Fruit fly (Drosophila melanogaster) whole organism, embryonic: Measurements from ENCODE around the gene Adh.

ENCODE experiments used
- Abd-B ChIP-seq: fragments of 200-800 bp; sonication (Bioruptor generic); optimal IDR thresholded peaks from 2 replicates; lab custom pipeline; 2018; ENCODE audit warnings: missing biosample characterization, mild to moderate bottlenecking, missing genetic modification characterization, moderate library complexity
- Ada2b ChIP-seq: fragments of 200-800 bp; sonication (Bioruptor generic); IDR thresholded peaks from 2 replicates; pipeline ENCODE4 v1.3.6; 2022; ENCODE audit warnings: missing biosample characterization, missing genetic modification characterization
- Atf6 ChIP-seq: fragments of 200-800 bp; sonication (Bioruptor generic); IDR thresholded peaks from 2 replicates; pipeline ENCODE4 v1.3.6; 2022; ENCODE audit warnings: missing biosample characterization, missing genetic modification characterization
- Bteb2 ChIP-seq: fragments of 200-800 bp; sonication (Bioruptor generic); optimal IDR thresholded peaks from 2 replicates; lab custom pipeline; 2016; ENCODE audit warnings: missing biosample characterization, missing genetic modification characterization
- CG10267 ChIP-seq: fragments of 200-800 bp; sonication (Bioruptor generic); optimal IDR thresholded peaks from 2 replicates; lab custom pipeline; 2018; ENCODE audit warnings: missing biosample characterization, mild to moderate bottlenecking, missing genetic modification characterization, moderate library complexity
- CG11093 ChIP-seq: fragments of 200-800 bp; sonication (Bioruptor generic); IDR thresholded peaks from 3 replicates; pipeline ENCODE4 v1.3.6; 2022; ENCODE audit warnings: missing biosample characterization, missing genetic modification characterization
- CG11504 ChIP-seq: fragments of 200-800 bp; sonication (Bioruptor generic); optimal IDR thresholded peaks from 3 replicates; lab custom pipeline; 2019; ENCODE audit warnings: missing biosample characterization, mild to moderate bottlenecking, missing genetic modification characterization, moderate library complexity
- CG12659 ChIP-seq: fragments of 200-800 bp; sonication (Bioruptor generic); optimal IDR thresholded peaks from 3 replicates; lab custom pipeline; 2017; ENCODE audit warnings: mild to moderate bottlenecking, missing biosample characterization, missing genetic modification reagents, missing genetic modification characterization
- CG13296 ChIP-seq: fragments of 200-800 bp; sonication (Bioruptor generic); optimal IDR thresholded peaks from 3 replicates; lab custom pipeline; 2018; ENCODE audit warnings: missing biosample characterization, mild to moderate bottlenecking, missing genetic modification characterization
- CG15011 ChIP-seq: fragments of 200-800 bp; sonication (Bioruptor generic); optimal IDR thresholded peaks from 3 replicates; lab custom pipeline; 2018; ENCODE audit warnings: missing biosample characterization, mild to moderate bottlenecking, missing genetic modification characterization
- CG15479 ChIP-seq: fragments of 200-800 bp; sonication (Bioruptor generic); optimal IDR thresholded peaks from 3 replicates; lab custom pipeline; 2019; ENCODE audit warnings: missing biosample characterization, mild to moderate bottlenecking, missing genetic modification characterization, moderate library complexity
- CG17802 ChIP-seq: fragments of 200-800 bp; sonication (Bioruptor generic); optimal IDR thresholded peaks from 2 replicates; lab custom pipeline; 2018; ENCODE audit warnings: missing biosample characterization, mild to moderate bottlenecking, missing genetic modification characterization, moderate library complexity
- CG3407 ChIP-seq: fragments of 200-800 bp; sonication (Bioruptor generic); optimal IDR thresholded peaks from 2 replicates; lab custom pipeline; 2018; ENCODE audit warnings: missing biosample characterization, mild to moderate bottlenecking, missing genetic modification characterization
- CG3726 ChIP-seq: fragments of 200-800 bp; sonication (Bioruptor generic); IDR thresholded peaks from 3 replicates; pipeline ENCODE4, ENCODE4 v1.3.6; 2022; ENCODE audit warnings: missing biosample characterization, missing genetic modification characterization
- CG43689 ChIP-seq: fragments of 200-800 bp; sonication (Bioruptor generic); IDR thresholded peaks from 2 replicates; pipeline ENCODE4 v1.3.6; 2022; ENCODE audit warnings: missing biosample characterization, missing genetic modification characterization
- CG4707 ChIP-seq: fragments of 200-800 bp; sonication (Bioruptor generic); optimal IDR thresholded peaks from 2 replicates; lab custom pipeline; 2018; ENCODE audit warnings: missing biosample characterization, mild to moderate bottlenecking, missing genetic modification characterization, moderate library complexity
- CG6813 ChIP-seq: fragments of 200-800 bp; sonication (Bioruptor generic); optimal IDR thresholded peaks from 2 replicates; lab custom pipeline; 2017; ENCODE audit warnings: missing biosample characterization, missing genetic modification characterization, mild to moderate bottlenecking, moderate library complexity, missing genetic modification reagents
- CG7372 ChIP-seq: fragments of 200-800 bp; sonication (Bioruptor generic); IDR thresholded peaks from 2 replicates; pipeline ENCODE4 v1.3.6; 2022; ENCODE audit warnings: missing biosample characterization, missing genetic modification characterization
- CG8089 ChIP-seq: fragments of 200-800 bp; sonication (Bioruptor generic); optimal IDR thresholded peaks from 3 replicates; lab custom pipeline; 2016; ENCODE audit warnings: missing biosample characterization, missing genetic modification characterization
- Chrac-16 ChIP-seq: fragments of 200-800 bp; sonication (Bioruptor generic); optimal IDR thresholded peaks from 3 replicates; lab custom pipeline; 2016; ENCODE audit warnings: missing biosample characterization, missing genetic modification characterization
- ERR ChIP-seq: fragments of 200-800 bp; sonication (Bioruptor generic); optimal IDR thresholded peaks from 2 replicates; lab custom pipeline; 2016; ENCODE audit warnings: missing biosample characterization, missing genetic modification characterization
- Fer1 ChIP-seq: fragments of 200-800 bp; sonication (Bioruptor generic); optimal IDR thresholded peaks from 2 replicates; lab custom pipeline; 2017; ENCODE audit warnings: missing biosample characterization, mild to moderate bottlenecking, missing genetic modification characterization
- MBD-R2 ChIP-seq: fragments of 200-800 bp; sonication (Bioruptor generic); IDR thresholded peaks from 2 replicates; pipeline ENCODE4 v1.3.6; 2022; ENCODE audit warnings: missing biosample characterization, missing genetic modification characterization
- Mrtf ChIP-seq: fragments of 200-800 bp; sonication (Bioruptor generic); IDR thresholded peaks from 3 replicates; pipeline ENCODE4 v1.3.6; 2022; ENCODE audit warnings: missing biosample characterization, missing genetic modification characterization
- Sry-β ChIP-seq: fragments of 200-800 bp; sonication (Bioruptor generic); optimal IDR thresholded peaks from 2 replicates; lab custom pipeline; 2018; ENCODE audit warnings: missing biosample characterization, mild to moderate bottlenecking, missing genetic modification characterization, moderate library complexity
- Tbp ChIP-seq: fragments of >200 bp; optimal IDR thresholded peaks from 2 replicates; lab custom pipeline; 2018; ENCODE audit warnings: missing biosample characterization, missing genetic modification characterization
- az2 ChIP-seq: fragments of 200-800 bp; sonication (Bioruptor generic); optimal IDR thresholded peaks from 3 replicates; lab custom pipeline; 2016; ENCODE audit warnings: missing biosample characterization, missing genetic modification characterization
- bbx ChIP-seq: fragments of 200-800 bp; sonication (Bioruptor generic); IDR thresholded peaks from 2 replicates; pipeline ENCODE4 v1.3.6; 2022; ENCODE audit warnings: missing biosample characterization, missing genetic modification characterization; ENCODE audit not compliant: partially characterized antibody
- br ChIP-seq: fragments of >200 bp; optimal IDR thresholded peaks from 2 replicates; lab custom pipeline; 2017
- disco-r ChIP-seq: fragments of 200-800 bp; sonication (Bioruptor generic); optimal IDR thresholded peaks from 2 replicates; lab custom pipeline; 2016; ENCODE audit warnings: missing biosample characterization, missing genetic modification characterization
- dmrt11E ChIP-seq: fragments of 200-800 bp; sonication (Bioruptor generic); optimal IDR thresholded peaks from 3 replicates; lab custom pipeline; 2018; ENCODE audit warnings: missing biosample characterization, mild to moderate bottlenecking, missing genetic modification characterization, moderate library complexity
- dysf ChIP-seq: fragments of 200-800 bp; sonication (Bioruptor generic); IDR thresholded peaks from 3 replicates; pipeline ENCODE4 v1.3.6; 2022; ENCODE audit warnings: missing biosample characterization, missing genetic modification characterization
- emc ChIP-seq: fragments of 200-800 bp; sonication (Bioruptor generic); optimal IDR thresholded peaks from 2 replicates; lab custom pipeline; 2016; ENCODE audit warnings: missing biosample characterization, missing genetic modification characterization
- exex ChIP-seq: fragments of 200-800 bp; sonication (Bioruptor generic); optimal IDR thresholded peaks from 4 replicates; lab custom pipeline; 2018; ENCODE audit warnings: missing biosample characterization, mild to moderate bottlenecking, missing genetic modification characterization, moderate library complexity
- grau ChIP-seq: fragments of 200-800 bp; optimal IDR thresholded peaks from 3 replicates; lab custom pipeline; 2019; ENCODE audit warnings: missing biosample characterization, mild to moderate bottlenecking, missing genetic modification characterization, moderate library complexity
- hb ChIP-seq: fragments of 200-800 bp; sonication (Bioruptor generic); IDR thresholded peaks from 3 replicates; pipeline ENCODE4 v1.3.6; 2022; ENCODE audit warnings: missing biosample characterization, missing genetic modification characterization; ENCODE audit not compliant: partially characterized antibody
- jigr1 ChIP-seq: fragments of 200-800 bp; sonication (Bioruptor generic); IDR thresholded peaks from 3 replicates; pipeline ENCODE4 v1.3.6; 2022; ENCODE audit warnings: missing biosample characterization, missing genetic modification characterization
- lbe ChIP-seq: fragments of 200-800 bp; sonication (Bioruptor generic); optimal IDR thresholded peaks from 2 replicates; lab custom pipeline; 2016; ENCODE audit warnings: missing biosample characterization, mild to moderate bottlenecking, missing genetic modification characterization
- lmd ChIP-seq: fragments of 200-800 bp; sonication (Bioruptor generic); IDR thresholded peaks from 2 replicates; pipeline ENCODE4 v1.3.6; 2022; ENCODE audit warnings: missing biosample characterization, missing genetic modification characterization
- lola ChIP-seq, 3 experiments: fragments of >200 bp in 2 of 3; fragments of 200-800 bp in 1 of 3; sonication (Bioruptor generic) in 1 of 3; optimal IDR thresholded peaks; 2 replicates each; lab custom pipeline; 2017 to 2019; ENCODE audit warnings: missing biosample characterization in 3 of 3, missing genetic modification characterization in 3 of 3, mild to moderate bottlenecking in 1 of 3, moderate library complexity in 1 of 3
- nau ChIP-seq: fragments of 200-800 bp; sonication (Bioruptor generic); optimal IDR thresholded peaks from 3 replicates; lab custom pipeline; 2017; ENCODE audit warnings: missing biosample characterization, mild to moderate bottlenecking, missing genetic modification characterization, missing genetic modification reagents
- oc ChIP-seq: fragments of 200-800 bp; sonication (Bioruptor generic); optimal IDR thresholded peaks from 2 replicates; lab custom pipeline; 2018; ENCODE audit warnings: missing biosample characterization, mild to moderate bottlenecking, missing genetic modification characterization, moderate library complexity
- odd ChIP-seq: fragments of 200-800 bp; sonication (Bioruptor generic); optimal IDR thresholded peaks from 2 replicates; lab custom pipeline; 2017; ENCODE audit warnings: missing biosample characterization, mild to moderate bottlenecking, missing genetic modification characterization
- otp ChIP-seq: fragments of 200-800 bp; sonication (Bioruptor generic); IDR thresholded peaks from 3 replicates; pipeline ENCODE4, ENCODE4 v1.3.6; 2022; ENCODE audit warnings: missing biosample characterization, missing genetic modification characterization
- pan ChIP-seq, 4 experiments: fragments of >200 bp in 3 of 4; fragments of 200-800 bp in 1 of 4; sonication (Bioruptor generic) in 1 of 4; optimal IDR thresholded peaks in 3 of 4; IDR thresholded peaks in 1 of 4; 2 replicates each; pipeline versions ENCODE4 v1.3.6 to Lab custom; 2017 to 2022; ENCODE audit warnings: missing biosample characterization in 2 of 4, missing genetic modification characterization in 2 of 4, mixed read lengths in 1 of 4
- peb ChIP-seq: fragments of 200-800 bp; sonication (Bioruptor generic); IDR thresholded peaks from 2 replicates; pipeline ENCODE4 v1.3.6; 2022; ENCODE audit warnings: missing biosample characterization, missing genetic modification characterization
- run ChIP-seq: fragments of 200-800 bp; sonication (Bioruptor generic); optimal IDR thresholded peaks from 3 replicates; lab custom pipeline; 2018; ENCODE audit warnings: missing biosample characterization, mild to moderate bottlenecking, missing genetic modification characterization
- sqz ChIP-seq: fragments of 200-800 bp; sonication (Bioruptor generic); optimal IDR thresholded peaks from 3 replicates; lab custom pipeline; 2018; ENCODE audit warnings: missing biosample characterization, mild to moderate bottlenecking, missing genetic modification characterization
- stwl ChIP-seq: fragments of 200-800 bp; sonication (Bioruptor generic); optimal IDR thresholded peaks from 3 replicates; lab custom pipeline; 2018; ENCODE audit warnings: missing biosample characterization, mild to moderate bottlenecking, missing genetic modification characterization, moderate library complexity
- wdn ChIP-seq: fragments of 200-800 bp; sonication (Bioruptor generic); IDR thresholded peaks from 2 replicates; pipeline ENCODE4 v1.3.6; 2022; ENCODE audit warnings: missing biosample characterization, missing genetic modification characterization

Gene Adh

DNA sequence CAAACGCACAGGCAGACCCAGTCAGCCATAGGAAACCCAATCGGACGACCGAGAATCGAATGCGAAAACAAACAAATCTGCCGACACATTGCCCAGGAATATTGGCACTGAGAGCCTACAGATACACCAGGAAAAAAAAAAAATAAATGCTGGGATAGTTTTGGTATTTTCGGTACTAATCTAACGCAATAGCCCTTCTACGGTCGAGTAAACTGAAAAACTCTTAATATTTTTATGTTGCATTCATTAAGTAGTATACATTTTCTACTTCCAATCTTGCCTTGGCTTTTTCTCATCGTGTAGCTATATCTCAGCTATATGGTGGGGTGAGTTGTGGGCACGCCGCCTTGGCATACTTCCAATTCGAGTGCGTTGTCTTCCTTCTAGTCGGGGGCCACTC lies 4.2 kb downstream of the Adh start (continued):
- no peak for TF ChIP-seq run
- no peak for TF ChIP-seq sqz (GFP tag; lab: Kevin White, UChicago)
- no peak for TF ChIP-seq CG10267 (tag; lab: Kevin White, UChicago)
- no peak for TF ChIP-seq pan (optimal IDR thresholded peaks at IDR 0.05; lab: Kevin White, UChicago)
- peak in 1 of 2 experiments; percentile 65 for TF ChIP-seq pan (GFP tag; optimal IDR thresholded peaks at IDR 0.05 in 1 of 2, IDR thresholded peaks at IDR 0.05 in 1 of 2)
- TF ChIP-seq emc (GFP tag; lab: Kevin White, UChicago) = no peak
- TF ChIP-seq jigr1 (GFP tag; lab: Robert Waterston, UW) = no peak
- TF ChIP-seq CG15011 (GFP tag; lab: Kevin White, UChicago) = no peak
- 0 out of 2 replicates have a peak, but pooled peaks have one; percentile 8 for TF ChIP-seq CG7372 (GFP tag; lab: Robert Waterston, UW)
- no peak for TF ChIP-seq CG15479 (GFP tag; lab: Kevin White, UChicago)
- TF ChIP-seq Mrtf (GFP tag; lab: Robert Waterston, UW) = 0 out of 3 replicates have a peak, but pooled peaks have one; percentile 17
- no peak for TF ChIP-seq MBD-R2 (GFP tag; lab: Robert Waterston, UW)
- TF ChIP-seq Tbp (GFP tag; lab: Kevin White, UChicago) = no peak
- peak; percentile 53 for TF ChIP-seq lmd
- no peak for TF ChIP-seq CG6813
- TF ChIP-seq hb (GFP tag; lab: Robert Waterston, UW) = no peak
- TF ChIP-seq Fer1 = peak; percentile 9
- no peak for TF ChIP-seq Bteb2 (GFP tag; lab: Kevin White, UChicago)
- TF ChIP-seq CG4707 (GFP tag; lab: Kevin White, UChicago) = no peak
- no peak for TF ChIP-seq stwl (tag; lab: Kevin White, UChicago)
- TF ChIP-seq CG11093 = no peak
- TF ChIP-seq Ada2b (GFP tag; lab: Robert Waterston, UW) = peak; percentile 50; the same call in 1 of the 2 replicates
- TF ChIP-seq Chrac-16 (GFP tag; lab: Kevin White, UChicago) = peak; percentile 26
- TF ChIP-seq nau (GFP tag; lab: Kevin White, UChicago) = no peak
- peak; percentile 48 for TF ChIP-seq CG11504 (tag; lab: Kevin White, UChicago)
- TF ChIP-seq exex = no peak
- TF ChIP-seq CG3726 = 0 out of 3 replicates have a peak, but pooled peaks have one; percentile 53
- no peak for TF ChIP-seq oc (tag; lab: Kevin White, UChicago)
- no peak for TF ChIP-seq az2 (GFP tag; lab: Kevin White, UChicago)
- no peak for TF ChIP-seq lbe (GFP tag; lab: Kevin White, UChicago)
- TF ChIP-seq lola (GFP tag; optimal IDR thresholded peaks at IDR 0.05; lab: Kevin White, UChicago) = no peak
- no peak for TF ChIP-seq CG12659 (GFP tag; lab: Kevin White, UChicago)
- peak; percentile 67; the same call in 2 of the 3 replicates for TF ChIP-seq dysf (GFP tag; lab: Robert Waterston, UW)
- TF ChIP-seq otp = no peak
- no peak for TF ChIP-seq wdn
- no peak for TF ChIP-seq peb
- 0 out of 2 replicates have a peak, but pooled peaks have one; percentile 21 for TF ChIP-seq CG43689 (GFP tag; lab: Robert Waterston, UW)
- no peak for TF ChIP-seq disco-r (GFP tag; lab: Kevin White, UChicago)
- TF ChIP-seq dmrt11E (tag; lab: Kevin White, UChicago) = no peak
- no peak for TF ChIP-seq CG8089 (GFP tag; lab: Kevin White, UChicago)
- TF ChIP-seq Sry-β (GFP tag; lab: Kevin White, UChicago) = no peak
- no peak for TF ChIP-seq Abd-B (GFP tag; lab: Kevin White, UChicago)
- TF ChIP-seq grau (tag; lab: Kevin White, UChicago) = peak; percentile 5
- no peak for TF ChIP-seq bbx (GFP tag; lab: Robert Waterston, UW)
- TF ChIP-seq ERR (GFP tag; lab: Kevin White, UChicago) = no peak
- TF ChIP-seq odd (GFP tag; lab: Kevin White, UChicago) = no peak
- TF ChIP-seq CG3407 = no peak
- TF ChIP-seq Atf6 = peak; percentile 41; the same call in 1 of the 2 replicates
- no peak for TF ChIP-seq br (lab: Kevin White, UChicago)
- peak; percentile 9 for TF ChIP-seq CG13296 (GFP tag; lab: Kevin White, UChicago)
- TF ChIP-seq CG17802 (tag; lab: Kevin White, UChicago) = no peak
